Fruit fly (Drosophila melanogaster): ENCODE results near the gene CG5916.

The CG5916 gene

DNA sequence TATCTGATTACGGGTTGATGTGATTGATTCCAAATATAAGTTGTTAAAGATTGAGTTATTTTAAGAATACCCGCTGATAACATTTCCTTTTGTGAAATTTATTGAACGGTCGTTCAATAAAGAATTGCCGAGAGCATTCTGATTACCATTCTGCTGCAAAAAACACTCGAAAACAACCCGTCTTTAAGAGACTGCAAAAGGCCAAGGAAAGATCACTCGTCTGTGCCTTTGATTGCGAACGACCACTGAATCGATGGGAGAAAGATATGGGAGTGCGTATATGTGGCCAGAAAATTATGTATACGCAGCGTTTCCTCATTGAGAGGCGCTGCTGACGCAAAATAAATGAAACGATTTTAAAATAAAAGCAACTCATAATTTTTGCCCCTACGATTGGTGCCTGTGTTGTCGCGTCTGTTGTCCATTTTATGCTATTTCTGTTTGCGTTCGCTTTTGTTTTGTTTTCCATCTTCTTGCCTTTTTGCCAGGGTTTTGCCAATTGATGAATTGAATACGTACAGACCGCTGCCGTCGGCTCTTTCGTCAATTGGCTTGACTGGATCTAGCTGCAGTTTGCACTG lies 43.4 kb downstream of the CG5916 start:
- TF ChIP-seq CTCF (optimal IDR thresholded peaks at IDR 0.05) (no peak), CG8478 (optimal IDR thresholded peaks at IDR 0.05) (no peak)

DNA sequence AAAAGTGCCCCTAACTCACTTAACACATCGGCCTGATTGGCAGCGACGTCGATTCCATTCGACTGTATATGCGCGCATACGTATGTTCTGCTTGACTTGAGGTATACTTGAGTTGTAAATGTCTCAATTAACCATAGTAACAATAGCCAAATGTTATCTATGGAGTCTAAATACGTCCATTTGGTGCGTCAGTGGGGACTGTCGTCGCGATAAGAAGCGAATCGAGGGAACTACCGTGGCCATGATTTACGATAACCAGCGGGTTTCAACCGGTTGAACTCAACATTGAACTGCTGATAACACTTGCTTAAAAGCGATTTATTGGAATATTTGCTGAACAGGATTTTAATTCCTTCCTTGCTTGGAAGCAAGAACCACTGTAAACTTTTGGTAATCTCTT lies 44.0 kb downstream of the CG5916 start:
- no peak for TF ChIP-seq CG8478 (optimal IDR thresholded peaks at IDR 0.05)
- no peak for TF ChIP-seq CTCF (optimal IDR thresholded peaks at IDR 0.05)
